Fruit fly (Drosophila melanogaster): ENCODE data around the gene TwdlZ.
A peak's percentile ranks its signal among the peaks of the same experiment; 100 is the strongest.

Gene TwdlZ

DNA sequence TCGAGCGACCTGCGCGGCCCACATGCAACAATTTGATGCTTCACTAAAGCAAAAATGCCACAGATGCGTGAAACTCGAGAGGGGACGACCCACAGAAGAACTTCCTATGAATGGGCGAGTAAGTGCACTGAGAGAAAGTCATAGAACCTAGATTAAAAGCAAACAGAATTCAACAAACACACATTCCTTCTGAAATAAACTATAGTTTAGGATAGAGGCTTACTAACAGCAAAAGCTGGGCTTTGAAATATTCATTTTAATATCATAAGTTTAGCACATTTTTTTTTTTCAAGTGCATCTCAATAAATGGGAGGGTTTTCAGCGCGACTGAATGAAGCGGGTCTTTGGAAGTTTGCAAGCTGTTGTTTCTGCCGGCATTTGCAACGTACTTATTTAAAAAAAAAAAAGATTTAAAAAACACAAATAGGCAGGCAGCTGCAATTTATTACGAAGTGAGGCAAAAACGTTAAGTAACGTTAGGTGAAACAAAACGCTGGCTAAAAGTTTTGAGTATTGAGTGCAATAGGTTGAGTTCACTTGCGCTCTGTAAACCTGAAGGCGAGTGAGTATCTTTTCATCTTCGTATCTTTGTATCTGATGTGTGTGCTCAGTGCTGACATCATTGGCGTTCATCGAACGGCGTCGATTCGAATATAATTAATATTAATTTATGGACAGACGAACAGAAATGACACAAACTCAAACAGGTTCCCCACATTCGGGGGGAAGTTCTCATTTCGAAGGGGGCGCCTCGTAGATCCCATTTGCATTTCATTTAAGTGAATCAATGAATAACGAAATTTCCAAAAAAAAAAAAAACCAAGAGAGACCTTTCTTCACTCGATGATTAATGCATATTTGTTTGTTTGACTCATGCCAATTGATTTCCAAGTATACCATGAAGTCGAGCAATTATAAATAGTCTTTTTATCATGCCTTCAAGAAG lies 35.2 kb downstream of the TwdlZ start (continued):
- TF ChIP-seq lab (GFP tag; optimal IDR thresholded peaks at IDR 0.05) = peak; percentile 46
- TF ChIP-seq slbo (GFP tag; IDR thresholded peaks at IDR 0.05) = no peak
- TF ChIP-seq tll (GFP tag; optimal IDR thresholded peaks at IDR 0.05) = no peak
- no peak for TF ChIP-seq CG1832 (GFP tag; optimal IDR thresholded peaks at IDR 0.05)
- no peak for TF ChIP-seq Dref (GFP tag; IDR thresholded peaks at IDR 0.05)
- TF ChIP-seq ara (GFP tag; IDR thresholded peaks at IDR 0.05) = peak; percentile 85
- no peak for TF ChIP-seq vnd (GFP tag; IDR thresholded peaks at IDR 0.05; ENCODE audit: partially characterized antibody)
- TF ChIP-seq CG5953 (GFP tag; IDR thresholded peaks at IDR 0.05) = no peak
- TF ChIP-seq ttk (GFP tag; IDR thresholded peaks at IDR 0.05) = peak; percentile 72
- no peak for TF ChIP-seq hkb (optimal IDR thresholded peaks at IDR 0.05)
- TF ChIP-seq hkb (GFP tag; IDR thresholded peaks at IDR 0.05) = peak; percentile 75
- no peak for TF ChIP-seq fd3F (GFP tag; optimal IDR thresholded peaks at IDR 0.05)
- TF ChIP-seq tin (GFP tag; optimal IDR thresholded peaks at IDR 0.05) = peak; percentile 69
- TF ChIP-seq Deaf1 (tag; optimal IDR thresholded peaks at IDR 0.05) = no peak
- no peak for TF ChIP-seq Bteb2 (GFP tag; optimal IDR thresholded peaks at IDR 0.05)
- TF ChIP-seq gsb (GFP tag; IDR thresholded peaks at IDR 0.05) = no peak
- no peak for TF ChIP-seq CG12236 (GFP tag; optimal IDR thresholded peaks at IDR 0.05)
- no peak for TF ChIP-seq zen2 (GFP tag; IDR thresholded peaks at IDR 0.05; ENCODE audit: partially characterized antibody)
- no peak for TF ChIP-seq Hey (tag; optimal IDR thresholded peaks at IDR 0.05)
- peak; percentile 78 for TF ChIP-seq gce (GFP tag; IDR thresholded peaks at IDR 0.05)
- no peak for TF ChIP-seq CG12299 (tag; optimal IDR thresholded peaks at IDR 0.05)
- peak; percentile 64 for TF ChIP-seq kay (GFP tag; optimal IDR thresholded peaks at IDR 0.05)
- TF ChIP-seq CG13296 (GFP tag; optimal IDR thresholded peaks at IDR 0.05) = no peak
- peak; percentile 57; the same call in 2 of the 3 replicates for TF ChIP-seq CG34422 (GFP tag; IDR thresholded peaks at IDR 0.05)
- TF ChIP-seq CG32767 (GFP tag; IDR thresholded peaks at IDR 0.05) = peak; percentile 58
- TF ChIP-seq CG16813 (GFP tag; IDR thresholded peaks at IDR 0.05; ENCODE audit: partially characterized antibody) = no peak
- TF ChIP-seq Atf-2 (GFP tag; optimal IDR thresholded peaks at IDR 0.05) = peak; percentile 43
- TF ChIP-seq CG2120 (GFP tag; optimal IDR thresholded peaks at IDR 0.05) = no peak
- peak; percentile 51 for TF ChIP-seq repo (GFP tag; optimal IDR thresholded peaks at IDR 0.05)
- peak; percentile 28 for TF ChIP-seq Chrac-16 (GFP tag; optimal IDR thresholded peaks at IDR 0.05)
- TF ChIP-seq ems (GFP tag; optimal IDR thresholded peaks at IDR 0.05) = peak; percentile 28
- no peak for TF ChIP-seq Atf6 (GFP tag; IDR thresholded peaks at IDR 0.05)
- TF ChIP-seq scrt (GFP tag; optimal IDR thresholded peaks at IDR 0.05) = no peak
- no peak for TF ChIP-seq dm (GFP tag; optimal IDR thresholded peaks at IDR 0.05)
- TF ChIP-seq Dad (GFP tag; optimal IDR thresholded peaks at IDR 0.05) = peak; percentile 61
- peak; percentile 36; the same call in 1 of the 2 replicates for TF ChIP-seq CG11085 (GFP tag; IDR thresholded peaks at IDR 0.05)
- TF ChIP-seq CG13775 (GFP tag; optimal IDR thresholded peaks at IDR 0.05) = peak; percentile 35
- TF ChIP-seq vvl (GFP tag; IDR thresholded peaks at IDR 0.05) = peak; percentile 82
- TF ChIP-seq CG33213 (GFP tag; optimal IDR thresholded peaks at IDR 0.05) = peak; percentile 44
- TF ChIP-seq CG13424 (tag; optimal IDR thresholded peaks at IDR 0.05) = peak; percentile 51
- TF ChIP-seq phol (tag; optimal IDR thresholded peaks at IDR 0.05) = peak; percentile 64
- no peak for TF ChIP-seq CG14860 (GFP tag; IDR thresholded peaks at IDR 0.05; ENCODE audit: partially characterized antibody)
- peak; percentile 30 for TF ChIP-seq nerfin-1 (tag; optimal IDR thresholded peaks at IDR 0.05)
- peak; percentile 73 for TF ChIP-seq CG18262 (tag; optimal IDR thresholded peaks at IDR 0.05)
- peak; percentile 30 for TF ChIP-seq HHEX (GFP tag; optimal IDR thresholded peaks at IDR 0.05)
- TF ChIP-seq CG16815 (GFP tag; optimal IDR thresholded peaks at IDR 0.05) = peak; percentile 29
- no peak for TF ChIP-seq gfzf (GFP tag; optimal IDR thresholded peaks at IDR 0.05)
- no peak for TF ChIP-seq Dek (tag; optimal IDR thresholded peaks at IDR 0.05)
- no peak for TF ChIP-seq CkIIα-i1 (GFP tag; IDR thresholded peaks at IDR 0.05)

Data from whole organism, embryonic.